Fruit fly (Drosophila melanogaster): Measurements from ENCODE around the gene Hmx.

DNA sequence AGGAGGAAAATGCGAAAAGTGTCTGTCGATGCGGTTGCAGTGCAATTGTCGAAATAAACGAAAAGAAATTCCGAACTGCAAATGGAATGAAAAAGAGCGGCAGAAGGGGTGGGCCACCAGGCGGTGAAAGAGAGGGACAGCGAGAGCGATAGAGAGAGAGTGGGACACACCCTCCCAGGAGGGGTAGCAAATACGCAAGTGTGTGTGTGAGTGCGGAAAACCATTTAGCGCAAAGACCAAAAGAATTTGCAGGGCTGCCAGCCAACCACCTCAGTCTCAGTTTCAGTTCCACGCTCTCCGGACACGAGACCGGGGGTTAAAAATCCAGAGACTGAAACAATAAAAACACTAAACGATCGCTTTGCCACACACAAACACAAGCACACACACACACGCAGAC, at the start of gene Hmx:
- TF ChIP-seq lola (GFP tag; optimal IDR thresholded peaks at IDR 0.05) (no peak), rgr (GFP tag; optimal IDR thresholded peaks at IDR 0.05) (no peak), br (GFP tag; optimal IDR thresholded peaks at IDR 0.05) (no peak), dmrt93B (GFP tag; optimal IDR thresholded peaks at IDR 0.05) (no peak), Hr78 (GFP tag; optimal IDR thresholded peaks at IDR 0.05) (no peak), Jra (GFP tag; optimal IDR thresholded peaks at IDR 0.05) (no peak), N (GFP tag; optimal IDR thresholded peaks at IDR 0.05) (no peak), tai (GFP tag; optimal IDR thresholded peaks at IDR 0.05) (no peak), fru (GFP tag; optimal IDR thresholded peaks at IDR 0.05) (no peak), brk (GFP tag; optimal IDR thresholded peaks at IDR 0.05) (no peak), OdsH (GFP tag; optimal IDR thresholded peaks at IDR 0.05) (no peak), psq (GFP tag; optimal IDR thresholded peaks at IDR 0.05) (no peak)
